Worm (Caenorhabditis elegans): Measurements from ENCODE around the gene sre-44.
A peak's percentile ranks its signal among the peaks of the same experiment; 100 is the strongest.

sre-44 gene

DNA sequence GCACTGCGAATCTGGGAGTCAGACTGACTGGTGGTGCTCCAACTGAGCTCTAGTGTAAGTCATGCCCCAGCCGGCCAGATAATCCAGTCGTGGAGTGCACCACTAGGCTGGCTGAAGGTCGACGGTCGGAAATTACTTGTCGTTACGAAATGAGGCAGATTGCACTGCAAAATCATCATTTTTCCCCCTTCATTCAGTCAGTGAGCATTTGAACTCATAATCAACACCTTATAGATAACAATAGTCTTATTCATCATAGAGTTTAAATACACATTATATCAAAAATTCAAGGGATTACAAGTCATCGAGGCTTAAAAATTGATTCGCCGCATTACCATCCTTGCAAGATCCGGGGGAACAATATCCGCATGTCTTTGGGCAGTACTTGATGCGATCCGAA is 32.4 kb downstream of the sre-44 start:
- TF ChIP-seq tbx-2 (tag; optimal IDR thresholded peaks at IDR 0.05): no peak
- no peak for TF ChIP-seq sptf-1 (tag; optimal IDR thresholded peaks at IDR 0.05)
- TF ChIP-seq fkh-10 (GFP tag; optimal IDR thresholded peaks at IDR 0.05): no peak
- no peak for TF ChIP-seq unc-62 (GFP tag; optimal IDR thresholded peaks at IDR 0.05)
- TF ChIP-seq efl-1 (optimal IDR thresholded peaks at IDR 0.05): no peak
- TF ChIP-seq efl-1 (GFP tag; optimal IDR thresholded peaks at IDR 0.05 in 1 of 2): peak in 1 of 2 experiments; percentile 48
- TF ChIP-seq nhr-84 (tag; optimal IDR thresholded peaks at IDR 0.05): no peak

DNA sequence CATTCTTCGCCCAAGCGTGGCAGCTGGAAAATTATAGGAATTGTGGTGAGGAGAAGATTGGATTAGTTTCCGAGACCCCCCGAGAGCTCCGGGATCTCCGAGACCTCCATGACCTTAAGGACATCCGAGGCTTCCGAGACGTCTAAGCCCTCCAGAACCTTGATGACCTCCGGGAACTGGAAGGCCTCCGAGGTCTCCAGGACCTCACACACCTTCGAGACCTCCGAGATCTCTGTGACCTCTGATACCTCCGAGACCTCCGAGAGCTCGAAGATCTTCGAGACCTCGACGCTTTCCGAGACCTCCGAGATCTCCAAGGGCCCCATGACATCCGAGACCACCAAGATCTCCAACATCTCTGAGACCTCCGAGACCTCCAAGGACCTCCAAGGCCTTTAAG is 32.9 kb downstream of the sre-44 start:
- no peak for TF ChIP-seq unc-130 (tag; optimal IDR thresholded peaks at IDR 0.05)
- no peak for TF ChIP-seq pag-3 (tag; optimal IDR thresholded peaks at IDR 0.05; ENCODE audit: borderline replicate concordance, insufficient read depth)
- no peak for TF ChIP-seq lin-13 (GFP tag; optimal IDR thresholded peaks at IDR 0.05)
- no peak for TF ChIP-seq jun-1 (tag; optimal IDR thresholded peaks at IDR 0.05)
- TF ChIP-seq ama-1 (optimal IDR thresholded peaks at IDR 0.05): no peak
- TF ChIP-seq ceh-82 (tag; optimal IDR thresholded peaks at IDR 0.05): no peak
- TF ChIP-seq dpl-1 (GFP tag; optimal IDR thresholded peaks at IDR 0.05): no peak
- no peak for TF ChIP-seq elt-2 (tag; optimal IDR thresholded peaks at IDR 0.05)
- no peak for TF ChIP-seq rnt-1 (tag; optimal IDR thresholded peaks at IDR 0.05)
- no peak for TF ChIP-seq ces-1 (GFP tag; optimal IDR thresholded peaks at IDR 0.05)
- TF ChIP-seq hlh-4 (tag; optimal IDR thresholded peaks at IDR 0.05): no peak
- TF ChIP-seq nhr-85 (tag): no peak
- TF ChIP-seq unc-86 (tag; optimal IDR thresholded peaks at IDR 0.05): no peak
- TF ChIP-seq mef-2 (tag; optimal IDR thresholded peaks at IDR 0.05): no peak
- no peak for TF ChIP-seq nhr-12 (tag; optimal IDR thresholded peaks at IDR 0.05)
- TF ChIP-seq lin-14 (GFP tag; optimal IDR thresholded peaks at IDR 0.05): no peak
- TF ChIP-seq nhr-28 (tag; optimal IDR thresholded peaks at IDR 0.05): no peak
- TF ChIP-seq nhr-20 (tag; optimal IDR thresholded peaks at IDR 0.05): no peak
- TF ChIP-seq unc-98 (GFP tag; IDR thresholded peaks at IDR 0.05): no peak

DNA sequence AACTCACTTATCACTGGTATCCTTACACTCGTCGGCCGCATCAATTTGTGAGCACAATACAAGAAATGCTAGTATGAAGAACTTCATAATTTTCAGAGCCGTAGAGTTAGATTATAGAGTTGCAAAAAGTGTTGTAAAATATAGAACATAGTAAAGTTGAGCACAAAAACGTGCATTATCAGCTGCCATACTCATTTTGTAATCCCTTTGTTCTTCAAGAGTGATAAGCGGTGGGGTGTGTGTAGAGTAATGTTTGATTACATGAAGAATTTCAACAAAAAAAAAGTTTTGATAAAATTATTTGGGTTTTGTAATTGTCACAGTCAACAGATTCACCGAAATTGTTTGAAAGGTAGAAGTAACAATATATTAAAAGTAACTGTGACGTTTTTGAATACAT is 33.5 kb downstream of the sre-44 start, which contains the start of the genes Y39G8B.13 and Y39G8B.10:
TSS of gene Y39G8B.13 (minus strand) at position 125 of the 400 bp plus-strand sequence.
TSS of gene Y39G8B.10 (minus strand) at position 193 of the 400 bp plus-strand sequence.
- TF ChIP-seq ets-5 (GFP tag; IDR thresholded peaks at IDR 0.05) (no peak), aly-2 (tag; optimal IDR thresholded peaks at IDR 0.05) (no peak), ama-1 (optimal IDR thresholded peaks at IDR 0.05) (no peak), egl-27 (tag; optimal IDR thresholded peaks at IDR 0.05) (no peak), elt-2 (tag; optimal IDR thresholded peaks at IDR 0.05) (peak; percentile 60), unc-130 (tag; optimal IDR thresholded peaks at IDR 0.05) (no peak)

DNA sequence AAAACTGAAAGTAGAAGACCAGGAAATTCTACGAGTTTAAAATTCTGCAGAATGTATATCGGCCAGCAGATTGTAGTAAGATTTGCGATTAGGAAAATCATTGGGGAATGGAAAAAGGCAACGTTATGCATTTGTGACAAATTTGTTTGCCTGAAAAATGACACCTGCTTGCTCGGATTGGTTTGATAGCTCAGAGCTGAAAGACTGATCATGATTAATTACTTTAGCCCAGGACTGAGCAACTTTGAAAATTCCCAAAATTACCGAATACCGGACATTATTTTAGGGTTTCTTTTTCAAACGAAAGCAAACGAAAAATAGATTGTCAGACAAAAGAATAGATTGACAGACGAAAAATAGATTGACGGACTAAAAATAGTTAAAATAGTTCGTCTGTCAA is 35.2 kb downstream of the sre-44 start, which contains the start of gene sre-47:
TSS of gene sre-47 (minus strand) at position 101 of the 400 bp plus-strand sequence.
- TF ChIP-seq efl-1 (optimal IDR thresholded peaks at IDR 0.05): no peak
- peak in 1 of 2 experiments; percentile 76 for TF ChIP-seq efl-1 (GFP tag; optimal IDR thresholded peaks at IDR 0.05 in 1 of 2)
- no peak for TF ChIP-seq fkh-8 (tag; optimal IDR thresholded peaks at IDR 0.05)

DNA sequence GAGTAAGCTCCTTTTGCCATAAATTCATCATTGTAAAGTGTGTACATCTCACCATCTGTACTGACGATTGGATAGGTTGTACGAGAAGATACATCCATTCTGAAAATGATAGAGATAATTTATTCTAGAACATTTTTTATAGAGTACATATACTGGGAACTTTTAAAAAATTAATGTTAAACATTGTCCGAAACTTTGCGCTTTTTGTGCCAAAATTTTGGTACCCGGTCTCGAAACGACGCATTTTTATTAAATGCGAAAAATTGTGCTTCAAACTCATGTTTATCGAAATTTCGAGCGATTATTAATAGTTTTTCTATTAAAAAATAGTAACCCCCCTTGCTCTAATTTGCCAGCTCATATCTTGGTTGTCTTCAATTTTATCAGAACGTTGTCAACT is 42.4 kb downstream of the sre-44 start, which contains the start of gene Y39G8B.5:
TSS of gene Y39G8B.5 (minus strand) at position 101 of the 400 bp plus-strand sequence.
- TF ChIP-seq nhr-19 (GFP tag; conservative IDR thresholded peaks at IDR 0.05) (no peak), efl-1 (optimal IDR thresholded peaks at IDR 0.05) (no peak), efl-1 (GFP tag; optimal IDR thresholded peaks at IDR 0.05 in 1 of 2) (peak in 1 of 2 experiments; percentile 6)

DNA sequence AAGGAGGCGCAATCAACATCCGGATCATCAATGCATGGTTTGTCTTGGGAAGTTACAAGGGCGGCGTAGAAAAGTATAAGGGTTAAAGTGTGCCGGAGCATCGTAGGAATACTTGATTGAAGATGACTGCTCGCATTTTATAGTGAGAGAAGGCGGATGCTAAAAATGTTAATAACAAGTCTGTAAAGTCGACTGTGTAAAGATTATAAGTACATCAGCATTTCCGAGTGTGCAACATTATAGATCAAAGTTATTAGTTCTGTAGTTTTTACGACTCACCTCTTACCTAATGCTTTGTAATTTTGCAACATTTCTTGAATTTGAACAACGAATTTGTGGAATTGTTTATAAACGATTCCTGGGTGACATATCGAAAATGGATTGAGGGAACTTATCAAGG is 45.5 kb downstream of the sre-44 start, which contains the start of gene Y39G8B.7:
TSS of gene Y39G8B.7 (minus strand) at position 101 of the 400 bp plus-strand sequence.
- TF ChIP-seq pax-3 (tag; optimal IDR thresholded peaks at IDR 0.05): no peak
- TF ChIP-seq xbp-1 (tag; optimal IDR thresholded peaks at IDR 0.05): no peak
- no peak for TF ChIP-seq nhr-20 (tag; optimal IDR thresholded peaks at IDR 0.05)
- no peak for TF ChIP-seq vab-15 (tag; optimal IDR thresholded peaks at IDR 0.05)
- no peak for TF ChIP-seq unc-98 (GFP tag; IDR thresholded peaks at IDR 0.05)
- TF ChIP-seq zip-4 (GFP tag; optimal IDR thresholded peaks at IDR 0.05): no peak
- TF ChIP-seq hlh-4 (tag; optimal IDR thresholded peaks at IDR 0.05): no peak
- no peak for TF ChIP-seq grh-1 (GFP tag; IDR thresholded peaks at IDR 0.05)
- TF ChIP-seq Y116A8C.19 (tag; optimal IDR thresholded peaks at IDR 0.05; ENCODE audit: borderline replicate concordance): no peak
- TF ChIP-seq unc-130 (tag; optimal IDR thresholded peaks at IDR 0.05): no peak
- TF ChIP-seq sptf-1 (tag; optimal IDR thresholded peaks at IDR 0.05): no peak
- TF ChIP-seq snu-23 (GFP tag; optimal IDR thresholded peaks at IDR 0.05): no peak
- no peak for TF ChIP-seq nhr-28 (tag; optimal IDR thresholded peaks at IDR 0.05)
- TF ChIP-seq snpc-4 (tag; optimal IDR thresholded peaks at IDR 0.05): no peak
- no peak for TF ChIP-seq jun-1 (tag; optimal IDR thresholded peaks at IDR 0.05)
- TF ChIP-seq nhr-71 (tag; optimal IDR thresholded peaks at IDR 0.05): no peak
- no peak for TF ChIP-seq fkh-8 (tag; optimal IDR thresholded peaks at IDR 0.05)
- no peak for TF ChIP-seq ets-5 (GFP tag; IDR thresholded peaks at IDR 0.05)
- no peak for TF ChIP-seq ceh-90 (tag; optimal IDR thresholded peaks at IDR 0.05)
- no peak for TF ChIP-seq fkh-4 (tag; optimal IDR thresholded peaks at IDR 0.05; ENCODE audit: borderline replicate concordance)
